Fruit fly (Drosophila melanogaster) whole organism: ENCODE data around the gene Ucp4B.

Experiments used
- pan ChIP-seq: fragments of >200 bp; optimal IDR thresholded peaks from 2 replicates; lab custom pipeline; 2017
- psq ChIP-seq: fragments of >200 bp; optimal IDR thresholded peaks from 2 replicates; lab custom pipeline; 2017

DNA sequence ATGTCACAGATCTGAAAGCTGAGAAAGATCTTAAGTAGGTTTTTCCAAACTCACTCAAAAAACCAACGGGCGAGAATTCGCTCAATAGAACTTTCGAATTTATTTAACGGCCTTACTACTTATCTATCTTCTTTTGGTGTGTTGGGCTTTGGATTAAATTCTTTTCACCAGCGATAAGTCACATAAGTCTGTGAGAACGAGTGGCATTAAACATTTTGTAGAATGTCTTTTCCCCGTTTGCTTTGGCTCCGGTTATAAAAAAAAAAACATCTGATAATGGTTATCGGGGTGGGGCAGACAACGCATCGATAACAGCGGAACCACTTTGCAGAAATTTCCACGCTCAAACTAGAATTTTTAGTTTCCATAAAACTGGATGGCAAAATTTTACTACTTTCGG lies 5.9 kb downstream of the Ucp4B start:
- TF ChIP-seq pan (lab: Kevin White, UChicago) (no peak), psq (lab: Kevin White, UChicago) (no peak)
